Worm (Caenorhabditis elegans): ENCODE data around the gene K08B12.3.
A peak's percentile ranks its signal among the peaks of the same experiment; 100 is the strongest.

Gene K08B12.3

ce11 chrV:6225745-6226528 is 9.0 kb upstream of the K08B12.3 start:
- TF ChIP-seq eyg-1 (tag; optimal IDR thresholded peaks at IDR 0.05), result no peak
- TF ChIP-seq pros-1 (tag; optimal IDR thresholded peaks at IDR 0.05), result no peak
- TF ChIP-seq unc-86 (tag; optimal IDR thresholded peaks at IDR 0.05), result no peak
- no peak for TF ChIP-seq unc-55 (GFP tag; optimal IDR thresholded peaks at IDR 0.05)
- no peak for TF ChIP-seq pha-2 (tag; optimal IDR thresholded peaks at IDR 0.05)

- TF ChIP-seq T23F11.4 (GFP tag; optimal IDR thresholded peaks at IDR 0.05) (no peak), unc-3 (GFP tag; conservative IDR thresholded peaks at IDR 0.05) (no peak), unc-3 (tag; optimal IDR thresholded peaks at IDR 0.05) (no peak), sox-2 (GFP tag; IDR thresholded peaks at IDR 0.05) (no peak), ets-4 (tag; optimal IDR thresholded peaks at IDR 0.05) (no peak), ref-2 (tag; optimal IDR thresholded peaks at IDR 0.05) (no peak), syd-9 (tag; optimal IDR thresholded peaks at IDR 0.05) (no peak), pqm-1 (tag; optimal IDR thresholded peaks at IDR 0.05) (no peak), lin-11 (tag; optimal IDR thresholded peaks at IDR 0.05) (no peak), ceh-6 (GFP tag; optimal IDR thresholded peaks at IDR 0.05) (no peak)
Measured at ce11 chrV:6226530-6227125, 8.3 kb upstream of the K08B12.3 start, which contains the start of gene W06H8.6. TSS of gene W06H8.6 (minus strand) at chrV:6227010.

- peak; percentile 50 for TF ChIP-seq madf-2 (tag; optimal IDR thresholded peaks at IDR 0.05)
- TF ChIP-seq ceh-14 (tag; optimal IDR thresholded peaks at IDR 0.05), result peak; percentile 81
- peak; percentile 8 for TF ChIP-seq zip-5 (tag; optimal IDR thresholded peaks at IDR 0.05)
- TF ChIP-seq pha-2 (tag; optimal IDR thresholded peaks at IDR 0.05), result peak; percentile 62
- TF ChIP-seq tbx-2 (tag; optimal IDR thresholded peaks at IDR 0.05), result peak; percentile 90
- TF ChIP-seq pat-9 (tag; optimal IDR thresholded peaks at IDR 0.05), result peak; percentile 61
- TF ChIP-seq eyg-1 (tag; optimal IDR thresholded peaks at IDR 0.05), result peak; percentile 31
- TF ChIP-seq sdc-2 (tag; optimal IDR thresholded peaks at IDR 0.05), result peak; percentile 24
- no peak for TF ChIP-seq fkh-6 (tag; optimal IDR thresholded peaks at IDR 0.05)
- TF ChIP-seq ztf-16 (tag; optimal IDR thresholded peaks at IDR 0.05), result peak; percentile 37
- peak; percentile 98 for TF ChIP-seq ceh-18 (tag; optimal IDR thresholded peaks at IDR 0.05)
- no peak for TF ChIP-seq pha-4 (tag; optimal IDR thresholded peaks at IDR 0.05)
- no peak; the same call in none of the 2 replicates for TF ChIP-seq sox-2 (GFP tag; IDR thresholded peaks at IDR 0.05)
- peak; percentile 71 for TF ChIP-seq ceh-2 (tag; optimal IDR thresholded peaks at IDR 0.05)
- no peak for TF ChIP-seq elt-4 (tag; optimal IDR thresholded peaks at IDR 0.05)
- TF ChIP-seq T23F11.4 (GFP tag; optimal IDR thresholded peaks at IDR 0.05), result peak; percentile 35
- TF ChIP-seq ceh-31 (tag; optimal IDR thresholded peaks at IDR 0.05), result peak; percentile 96
- TF ChIP-seq unc-86 (tag; optimal IDR thresholded peaks at IDR 0.05), result peak; percentile 69
- no peak for TF ChIP-seq K02D7.2 (tag; optimal IDR thresholded peaks at IDR 0.05)
- peak; percentile 72 for TF ChIP-seq ceh-48 (tag; optimal IDR thresholded peaks at IDR 0.05)
- no peak for TF ChIP-seq ceh-6 (GFP tag; optimal IDR thresholded peaks at IDR 0.05)
- TF ChIP-seq pros-1 (tag; optimal IDR thresholded peaks at IDR 0.05), result peak; percentile 99
- peak; percentile 47 for TF ChIP-seq pax-1 (tag; optimal IDR thresholded peaks at IDR 0.05)
- peak; percentile 84 for TF ChIP-seq unc-42 (tag; optimal IDR thresholded peaks at IDR 0.05)
- peak; percentile 88 for TF ChIP-seq hlh-8 (tag; optimal IDR thresholded peaks at IDR 0.05)
- TF ChIP-seq mec-3 (tag; optimal IDR thresholded peaks at IDR 0.05; ENCODE audit: borderline replicate concordance), result no peak
- TF ChIP-seq F13H6.1 (tag; optimal IDR thresholded peaks at IDR 0.05), result peak; percentile 84
- no peak for TF ChIP-seq che-1 (tag; optimal IDR thresholded peaks at IDR 0.05)
- TF ChIP-seq pqm-1 (tag; optimal IDR thresholded peaks at IDR 0.05), result peak; percentile 48
- TF ChIP-seq nhr-11 (tag; optimal IDR thresholded peaks at IDR 0.05), result no peak
- TF ChIP-seq ttx-3 (tag; optimal IDR thresholded peaks at IDR 0.05), result no peak
- peak; percentile 42 for TF ChIP-seq ets-4 (tag; optimal IDR thresholded peaks at IDR 0.05)
- peak; percentile 91 for TF ChIP-seq ama-1 (optimal IDR thresholded peaks at IDR 0.05)
- peak; percentile 92 for TF ChIP-seq nfya-1 (tag; optimal IDR thresholded peaks at IDR 0.05)
- no peak for TF ChIP-seq C38D4.7 (GFP tag; optimal IDR thresholded peaks at IDR 0.05)
- TF ChIP-seq rnt-1 (tag; optimal IDR thresholded peaks at IDR 0.05), result peak; percentile 76
- no peak for TF ChIP-seq Y22D7AL.16 (tag; optimal IDR thresholded peaks at IDR 0.05)
- peak; percentile 54 for TF ChIP-seq K09A11.1 (tag; optimal IDR thresholded peaks at IDR 0.05; ENCODE audit: insufficient read depth)
Measured at ce11 chrV:6227326-6228246, 7.4 kb upstream of the K08B12.3 start.

All from whole organism, late embryonic.